Comparison of ENCODE assay signal across 2 fruit fly cellular contexts in genomic region chr3L:1550914-1551313, dm6.
TF ChIP-seq lines count a peak whose summit lies in the region.

No protein-coding gene starts in this region.

- TF ChIP-seq CTCF in whole organism, embryonic (GFP tag; optimal IDR thresholded peaks at IDR 0.05; lab: Kevin White, UChicago): no peak

TF ChIP-seq in whole organism, embryonic, 481 proteins besides CTCF, POLR2A, EP300 and RAD21:
- TF ChIP-seq CG16813 (GFP tag; IDR thresholded peaks at IDR 0.05; lab: Robert Waterston, UW; ENCODE audit: partially characterized antibody) (0 out of 3 replicates have a peak, but pooled peaks have one; percentile 7), MESR4 (GFP tag; optimal IDR thresholded peaks at IDR 0.05; lab: Kevin White, UChicago) (no peak), row (GFP tag; IDR thresholded peaks at IDR 0.05; lab: Robert Waterston, UW) (no peak), CG15514 (GFP tag; optimal IDR thresholded peaks at IDR 0.05; lab: Kevin White, UChicago) (no peak), Med (GFP tag; lab: Kevin White, UChicago) (peak; percentile 33), slbo (GFP tag; IDR thresholded peaks at IDR 0.05; lab: Robert Waterston, UW) (0 out of 2 replicates have a peak, but pooled peaks have one; percentile 9), CG3847 (GFP tag; IDR thresholded peaks at IDR 0.05; lab: Robert Waterston, UW) (0 out of 2 replicates have a peak, but pooled peaks have one; percentile 25), Dad (GFP tag; optimal IDR thresholded peaks at IDR 0.05; lab: Kevin White, UChicago) (no peak), Doc3 (GFP tag; IDR thresholded peaks at IDR 0.05; lab: Robert Waterston, UW; ENCODE audit: partially characterized antibody) (no peak), Dbx (GFP tag; IDR thresholded peaks at IDR 0.05; lab: Robert Waterston, UW) (0 out of 3 replicates have a peak, but pooled peaks have one; percentile 20), Ets65A (GFP tag; lab: Kevin White, UChicago) (peak; percentile 85)

TF ChIP-seq in whole organism, prepupa, 60 proteins besides CTCF, POLR2A, EP300 and RAD21:
- TF ChIP-seq OdsH (GFP tag; optimal IDR thresholded peaks at IDR 0.05; lab: Kevin White, UChicago) (no peak), Hr38 (GFP tag; optimal IDR thresholded peaks at IDR 0.05; lab: Kevin White, UChicago) (no peak), svp (GFP tag; lab: Kevin White, UChicago) (peak; percentile 65)
